Worm (Caenorhabditis elegans) whole organism, L3 larva: ENCODE results near the gene osgn-1.

Source experiments
- ama-1 ChIP-seq: fragments of 150-350 bp; optimal IDR thresholded peaks from 2 replicates; lab custom pipeline; 2018
- ceh-28 ChIP-seq: fragments of 150-350 bp; optimal IDR thresholded peaks from 2 replicates; lab custom pipeline; 2014; ENCODE audit warnings: missing biosample characterization, missing genetic modification reagents, missing genetic modification characterization
- ceh-82 ChIP-seq: fragments of 150-350 bp; optimal IDR thresholded peaks from 2 replicates; lab custom pipeline; 2014; ENCODE audit warnings: missing biosample characterization, missing genetic modification characterization
- egl-27 ChIP-seq: sonication (generic microtip); optimal IDR thresholded peaks from 4 replicates; lab custom pipeline; 2017; ENCODE audit warnings: missing biosample characterization, missing genetic modification reagents, missing genetic modification characterization
- elt-2 ChIP-seq: sonication (generic microtip); optimal IDR thresholded peaks from 2 replicates; lab custom pipeline; 2016; ENCODE audit warnings: missing genetic modification reagents, mild to moderate bottlenecking, missing genetic modification characterization, missing compliant biosample characterization
- jun-1 ChIP-seq: fragments of 150-350 bp; optimal IDR thresholded peaks from 2 replicates; lab custom pipeline; 2014; ENCODE audit warnings: missing biosample characterization, missing genetic modification reagents, missing genetic modification characterization
- lin-15B ChIP-seq: fragments of 150-350 bp; optimal IDR thresholded peaks from 2 replicates; lab custom pipeline; 2014; ENCODE audit warnings: missing biosample characterization, missing genetic modification characterization
- nfya-1 ChIP-seq: sonication (generic microtip); optimal IDR thresholded peaks from 2 replicates; lab custom pipeline; 2017; ENCODE audit warnings: missing genetic modification characterization, mild to moderate bottlenecking, missing compliant biosample characterization, antibody characterized with exemption, moderate library complexity; ENCODE audit not compliant: insufficient read depth
- nhr-23 ChIP-seq: fragments of 150-350 bp; optimal IDR thresholded peaks from 2 replicates; lab custom pipeline; 2014; ENCODE audit warnings: missing biosample characterization, missing genetic modification reagents, missing genetic modification characterization
- nhr-76 ChIP-seq: fragments of 150-350 bp; sonication (generic microtip); optimal IDR thresholded peaks from 5 replicates; lab custom pipeline; 2014; ENCODE audit warnings: missing biosample characterization, missing genetic modification characterization
- nhr-77 ChIP-seq: fragments of 150-350 bp; optimal IDR thresholded peaks from 2 replicates; lab custom pipeline; 2014; ENCODE audit warnings: missing biosample characterization, missing genetic modification characterization
- sea-2 ChIP-seq: fragments of 150-350 bp; sonication (generic microtip); optimal IDR thresholded peaks from 4 replicates; lab custom pipeline; 2014; ENCODE audit warnings: missing biosample characterization, missing genetic modification reagents, missing genetic modification characterization
- snpc-4 ChIP-seq: fragments of 150-350 bp; optimal IDR thresholded peaks from 2 replicates; lab custom pipeline; 2014; ENCODE audit warnings: missing biosample characterization, missing genetic modification characterization
- unc-62 ChIP-seq: fragments of 150-350 bp; sonication (generic microtip); optimal IDR thresholded peaks from 4 replicates; lab custom pipeline; 2014; ENCODE audit warnings: missing biosample characterization, missing genetic modification reagents, missing genetic modification characterization

ce11 chrIV:4247334-4247733 lies 40.1 kb downstream of the osgn-1 start:
- no peak for TF ChIP-seq nfya-1 (tag; lab: Kevin White, UChicago)
- peak; percentile 58 for TF ChIP-seq nhr-23 (tag; lab: Kevin White, UChicago)
- TF ChIP-seq ama-1 (lab: Kevin White, UChicago) = no peak
- no peak for TF ChIP-seq nhr-77 (tag; lab: Kevin White, UChicago)
- peak; percentile 33 for TF ChIP-seq elt-2
- TF ChIP-seq ceh-82 (tag; lab: Kevin White, UChicago) = no peak
- TF ChIP-seq nhr-76 (tag; lab: Kevin White, UChicago) = no peak
- TF ChIP-seq snpc-4 = no peak
- peak; percentile 55 for TF ChIP-seq lin-15B
- no peak for TF ChIP-seq jun-1
- no peak for TF ChIP-seq unc-62 (GFP tag; lab: Kevin White, UChicago)
- no peak for TF ChIP-seq ceh-28 (tag; lab: Kevin White, UChicago)
- TF ChIP-seq egl-27 (tag; lab: Kevin White, UChicago) = no peak
- TF ChIP-seq sea-2 (GFP tag; lab: Kevin White, UChicago) = no peak
